Worm (Caenorhabditis elegans) whole organism, late embryonic: ENCODE data around the gene tba-8.
A peak's percentile ranks its signal among the peaks of the same experiment; 100 is the strongest.

ENCODE experiments used
- C08G9.2 ChIP-seq: sonication (generic microtip); optimal IDR thresholded peaks from 2 replicates; lab custom pipeline; 2016; ENCODE audit warnings: mild to moderate bottlenecking, missing genetic modification characterization, moderate library complexity, missing compliant biosample characterization
- C38D4.7 ChIP-seq: fragments of 200-800 bp; sonication (Bioruptor generic); optimal IDR thresholded peaks from 2 replicates; lab custom pipeline; 2018; ENCODE audit warnings: mild to moderate bottlenecking, missing genetic modification characterization, moderate library complexity, missing compliant biosample characterization
- F13H6.1 ChIP-seq: sonication (generic microtip); optimal IDR thresholded peaks from 2 replicates; lab custom pipeline; 2016; ENCODE audit warnings: missing genetic modification characterization, missing compliant biosample characterization
- K02D7.2 ChIP-seq: sonication (generic microtip); optimal IDR thresholded peaks from 2 replicates; lab custom pipeline; 2017; ENCODE audit warnings: mild to moderate bottlenecking, missing genetic modification characterization, missing compliant biosample characterization
- Y22D7AL.16 ChIP-seq: sonication (generic microtip); optimal IDR thresholded peaks from 2 replicates; lab custom pipeline; 2016; ENCODE audit warnings: missing genetic modification characterization, missing compliant biosample characterization
- ahr-1 ChIP-seq: sonication (generic microtip); optimal IDR thresholded peaks from 2 replicates; lab custom pipeline; 2016; ENCODE audit warnings: missing genetic modification characterization, missing compliant biosample characterization
- ceh-18 ChIP-seq: sonication (generic microtip); optimal IDR thresholded peaks from 2 replicates; lab custom pipeline; 2016; ENCODE audit warnings: missing genetic modification characterization, missing compliant biosample characterization
- ceh-19 ChIP-seq: fragments of 200-800 bp; sonication (Bioruptor generic); optimal IDR thresholded peaks from 2 replicates; lab custom pipeline; 2018; ENCODE audit warnings: mild to moderate bottlenecking, missing genetic modification characterization, missing compliant biosample characterization
- ceh-2 ChIP-seq: sonication (generic microtip); optimal IDR thresholded peaks from 2 replicates; lab custom pipeline; 2016; ENCODE audit warnings: missing genotype, missing genetic modification characterization, missing compliant biosample characterization
- ceh-30 ChIP-seq: fragments of 150-350 bp; optimal IDR thresholded peaks from 2 replicates; lab custom pipeline; 2014; ENCODE audit warnings: missing biosample characterization, missing genetic modification characterization
- ceh-31 ChIP-seq: sonication (generic microtip); optimal IDR thresholded peaks from 2 replicates; lab custom pipeline; 2016; ENCODE audit warnings: missing genetic modification characterization, missing compliant biosample characterization
- ceh-45 ChIP-seq: fragments of 200-800 bp; sonication (Bioruptor generic); IDR thresholded peaks from 2 replicates; pipeline ENCODE4 v1.3.6; 2022; ENCODE audit warnings: missing genetic modification reagents, missing genetic modification characterization, missing compliant biosample characterization
- ceh-48 ChIP-seq: sonication (generic microtip); optimal IDR thresholded peaks from 2 replicates; lab custom pipeline; 2016; ENCODE audit warnings: missing genetic modification characterization, inconsistent platforms, missing compliant biosample characterization
- elt-2 ChIP-seq: sonication (generic microtip); optimal IDR thresholded peaks from 2 replicates; lab custom pipeline; 2016; ENCODE audit warnings: missing genetic modification reagents, missing genetic modification characterization, missing compliant biosample characterization
- fax-1 ChIP-seq: sonication (generic microtip); optimal IDR thresholded peaks from 2 replicates; lab custom pipeline; 2016; ENCODE audit warnings: missing genotype, missing genetic modification characterization, missing compliant biosample characterization
- gmeb-2 ChIP-seq: sonication (generic microtip); optimal IDR thresholded peaks from 2 replicates; lab custom pipeline; 2016; ENCODE audit warnings: missing genetic modification characterization, inconsistent platforms, missing compliant biosample characterization
- hlh-30 ChIP-seq: sonication (generic microtip); optimal IDR thresholded peaks from 2 replicates; lab custom pipeline; 2017; ENCODE audit warnings: antibody characterized with exemption, missing genetic modification characterization, missing compliant biosample characterization; ENCODE audit not compliant: insufficient read depth
- hlh-6 ChIP-seq: sonication (generic microtip); optimal IDR thresholded peaks from 2 replicates; lab custom pipeline; 2016; ENCODE audit warnings: missing genotype, missing genetic modification characterization, missing compliant biosample characterization
- lim-6 ChIP-seq: sonication (generic microtip); optimal IDR thresholded peaks from 2 replicates; lab custom pipeline; 2016; ENCODE audit warnings: missing genetic modification characterization, missing compliant biosample characterization
- lin-11 ChIP-seq: fragments of 200-800 bp; sonication (Bioruptor generic); optimal IDR thresholded peaks from 2 replicates; lab custom pipeline; 2018; ENCODE audit warnings: mild to moderate bottlenecking, missing genetic modification characterization, missing compliant biosample characterization
- nhr-11 ChIP-seq: fragments of 150-350 bp; optimal IDR thresholded peaks from 2 replicates; lab custom pipeline; 2014; ENCODE audit warnings: missing biosample characterization, missing genetic modification characterization
- nhr-232 ChIP-seq: sonication (generic microtip); optimal IDR thresholded peaks from 2 replicates; lab custom pipeline; 2016; ENCODE audit warnings: missing genetic modification characterization, missing compliant biosample characterization
- pag-3 ChIP-seq: sonication (generic microtip); optimal IDR thresholded peaks from 2 replicates; lab custom pipeline; 2016; ENCODE audit warnings: missing compliant biosample characterization, missing genetic modification characterization, borderline replicate concordance
- pat-9 ChIP-seq: fragments of 200-800 bp; sonication (Bioruptor generic); optimal IDR thresholded peaks from 2 replicates; lab custom pipeline; 2018; ENCODE audit warnings: mild to moderate bottlenecking, missing genetic modification characterization, moderate library complexity, missing compliant biosample characterization
- pax-1 ChIP-seq: fragments of 150-350 bp; optimal IDR thresholded peaks from 2 replicates; lab custom pipeline; 2014; ENCODE audit warnings: missing biosample characterization, missing genetic modification characterization
- pha-2 ChIP-seq: sonication (generic microtip); optimal IDR thresholded peaks from 2 replicates; lab custom pipeline; 2017; ENCODE audit warnings: mild to moderate bottlenecking, missing genetic modification characterization, missing compliant biosample characterization
- pros-1 ChIP-seq: fragments of 150-350 bp; optimal IDR thresholded peaks from 2 replicates; lab custom pipeline; 2014; ENCODE audit warnings: missing biosample characterization, missing genetic modification reagents, missing genetic modification characterization
- ref-2 ChIP-seq: sonication (generic microtip); optimal IDR thresholded peaks from 2 replicates; lab custom pipeline; 2016; ENCODE audit warnings: missing genetic modification characterization, missing compliant biosample characterization
- rnt-1 ChIP-seq: sonication (generic microtip); optimal IDR thresholded peaks from 2 replicates; lab custom pipeline; 2016; ENCODE audit warnings: missing genetic modification characterization, missing compliant biosample characterization
- sox-2 ChIP-seq: fragments of 200-800 bp; sonication (Bioruptor generic); IDR thresholded peaks from 2 replicates; pipeline ENCODE4 v1.3.6; 2022; ENCODE audit warnings: missing genetic modification reagents, missing genetic modification characterization, missing compliant biosample characterization
- tbx-2 ChIP-seq: sonication (generic microtip); optimal IDR thresholded peaks from 2 replicates; lab custom pipeline; 2016; ENCODE audit warnings: missing genetic modification characterization, missing compliant biosample characterization
- unc-3 ChIP-seq, 2 experiments: fragments of 200-800 bp in 1 of 2; sonication (Bioruptor generic) in 1 of 2; sonication (generic microtip) in 1 of 2; conservative IDR thresholded peaks in 1 of 2; optimal IDR thresholded peaks in 1 of 2; 2 replicates each; pipeline versions ENCODE4 v1.3.6 to Lab custom; 2016 to 2022; ENCODE audit warnings: missing compliant biosample characterization in 2 of 2, missing genetic modification characterization in 2 of 2, missing genetic modification reagents in 1 of 2
- zip-5 ChIP-seq: sonication (generic microtip); optimal IDR thresholded peaks from 2 replicates; lab custom pipeline; 2016; ENCODE audit warnings: missing genetic modification characterization, missing compliant biosample characterization
- ztf-16 ChIP-seq: sonication (generic microtip); optimal IDR thresholded peaks from 2 replicates; lab custom pipeline; 2017; ENCODE audit warnings: missing genetic modification characterization, missing compliant biosample characterization

Gene tba-8

DNA sequence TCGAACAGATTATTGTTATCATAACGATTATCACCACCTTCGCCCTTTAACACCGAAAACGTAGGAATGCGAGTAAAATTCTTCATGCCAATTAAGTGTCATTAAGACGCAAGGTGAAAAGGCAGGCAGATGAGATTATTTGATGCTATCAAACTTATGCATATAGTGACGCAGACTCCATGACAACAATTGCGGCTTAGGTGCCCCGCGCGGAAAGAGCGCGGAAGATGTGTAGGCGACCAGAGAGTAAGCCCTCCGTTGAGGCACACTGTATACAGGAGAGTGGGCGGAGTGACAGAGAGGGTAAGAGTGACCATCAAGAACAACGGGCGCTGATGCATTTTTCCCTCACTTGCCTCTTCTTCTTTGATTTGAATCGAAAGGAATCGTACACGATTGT, 36.5 kb upstream of the tba-8 start:
- TF ChIP-seq hlh-6 (tag; lab: Kevin White, UChicago) (peak; percentile 49), rnt-1 (tag; lab: Kevin White, UChicago) (peak; percentile 24), tbx-2 (tag; lab: Kevin White, UChicago) (peak; percentile 1), pha-2 (peak; percentile 46), ceh-19 (GFP tag; lab: Kevin White, UChicago) (no peak)

ce11 chrX:9491439-9491838, 33.3 kb upstream of the tba-8 start:
- TF ChIP-seq pros-1 (tag; lab: Kevin White, UChicago) (no peak), ztf-16 (tag; lab: Kevin White, UChicago) (no peak), elt-2 (no peak), hlh-30 (tag; lab: Kevin White, UChicago) (no peak), pha-2 (no peak), lim-6 (tag; lab: Kevin White, UChicago) (no peak), zip-5 (no peak), gmeb-2 (tag; lab: Kevin White, UChicago) (no peak), ceh-31 (no peak), ceh-45 (GFP tag; lab: Robert Waterston, UW) (no peak)

- TF ChIP-seq tbx-2 (tag; lab: Kevin White, UChicago) (no peak), lin-11 (tag; lab: Kevin White, UChicago) (no peak), ahr-1 (tag; lab: Kevin White, UChicago) (no peak), K02D7.2 (tag; lab: Kevin White, UChicago) (no peak), Y22D7AL.16 (tag; lab: Kevin White, UChicago) (no peak), ceh-30 (tag; lab: Kevin White, UChicago) (no peak), ceh-48 (tag; lab: Kevin White, UChicago) (no peak), nhr-232 (tag; lab: Kevin White, UChicago) (no peak), ref-2 (tag; lab: Kevin White, UChicago) (no peak), unc-3 (GFP tag; conservative IDR thresholded peaks at IDR 0.05; lab: Robert Waterston, UW) (no peak), unc-3 (tag; optimal IDR thresholded peaks at IDR 0.05; lab: Kevin White, UChicago) (no peak)
- TF ChIP-seq, all 69 proteins: peak for 0
Observed at ce11 chrX:9489578-9489977, 31.4 kb upstream of the tba-8 start.

DNA sequence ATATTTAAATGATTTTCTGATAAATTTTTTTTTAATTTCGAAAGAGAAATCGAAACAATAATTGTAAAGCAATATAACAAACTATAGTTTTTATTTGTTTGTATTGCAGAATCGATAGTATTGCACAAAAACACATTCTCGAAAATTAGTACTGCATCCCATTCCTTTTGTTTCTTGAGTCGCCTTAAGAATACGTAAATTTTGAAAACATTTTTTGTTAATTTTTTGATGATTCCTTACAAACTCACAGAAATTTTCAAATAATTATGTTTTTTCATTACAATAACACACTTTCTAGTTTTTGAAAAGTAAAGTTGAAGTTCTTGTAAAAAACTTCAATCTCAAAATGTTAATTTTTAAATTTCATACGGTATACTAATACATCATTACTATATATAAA, 28.0 kb upstream of the tba-8 start:
- TF ChIP-seq ceh-18 (tag; lab: Kevin White, UChicago) (no peak), ceh-2 (tag; lab: Kevin White, UChicago) (no peak), pax-1 (no peak), nhr-11 (tag; lab: Kevin White, UChicago) (no peak), C38D4.7 (no peak), pha-2 (no peak), F13H6.1 (tag; lab: Kevin White, UChicago) (no peak), sox-2 (GFP tag; lab: Robert Waterston, UW) (no peak), Y22D7AL.16 (tag; lab: Kevin White, UChicago) (no peak)

DNA sequence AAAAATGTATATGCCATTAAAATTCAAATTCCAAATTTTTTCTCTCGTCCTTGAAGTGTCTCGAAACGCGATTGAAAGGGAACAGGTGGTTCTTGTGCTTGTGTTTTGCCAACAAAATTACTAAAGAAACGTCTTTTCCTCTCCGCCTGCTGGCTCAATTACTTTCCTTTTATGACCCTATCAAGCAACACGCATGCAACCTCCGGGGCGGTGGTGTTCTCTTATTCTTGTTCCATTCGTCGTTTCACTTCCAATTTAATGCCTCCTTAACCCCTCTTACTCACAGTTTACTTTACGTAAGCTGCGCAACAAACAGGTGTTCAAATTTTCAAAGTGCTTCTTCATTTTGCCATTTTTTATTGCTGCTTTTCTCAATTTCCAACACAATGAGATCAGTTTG, 25.6 kb upstream of the tba-8 start:
- TF ChIP-seq fax-1 (tag; lab: Kevin White, UChicago) (no peak), pag-3 (tag; lab: Kevin White, UChicago) (no peak), C08G9.2 (tag; lab: Kevin White, UChicago) (no peak), pat-9 (tag; lab: Kevin White, UChicago) (no peak)
